Worm (Caenorhabditis elegans) whole organism, L2 larva: Measurements from ENCODE around the gene ncx-10.

ENCODE experiments used
- C34F6.9 ChIP-seq: fragments of 150-350 bp; optimal IDR thresholded peaks from 2 replicates; lab custom pipeline; 2014; ENCODE audit warnings: missing biosample characterization, missing genetic modification characterization
- alr-1 ChIP-seq: fragments of 150-350 bp; optimal IDR thresholded peaks from 2 replicates; lab custom pipeline; 2014; ENCODE audit warnings: missing biosample characterization, missing genetic modification characterization
- blmp-1 ChIP-seq: sonication (generic microtip); optimal IDR thresholded peaks from 2 replicates; lab custom pipeline; 2017; ENCODE audit warnings: missing genetic modification characterization, mild to moderate bottlenecking, missing compliant biosample characterization, antibody characterized with exemption, moderate library complexity; ENCODE audit not compliant: insufficient read depth
- crh-2 ChIP-seq: sonication (generic microtip); optimal IDR thresholded peaks from 2 replicates; lab custom pipeline; 2017; ENCODE audit warnings: missing biosample characterization, missing genetic modification characterization
- fos-1 ChIP-seq: fragments of 150-350 bp; optimal IDR thresholded peaks from 2 replicates; lab custom pipeline; 2014; ENCODE audit warnings: missing biosample characterization, missing genetic modification characterization
- lin-11 ChIP-seq: fragments of 150-350 bp; sonication (generic microtip); optimal IDR thresholded peaks from 2 replicates; lab custom pipeline; 2014; ENCODE audit warnings: missing biosample characterization, missing genetic modification characterization, inconsistent platforms, mixed read lengths
- lin-39 ChIP-seq: fragments of 150-350 bp; optimal IDR thresholded peaks from 2 replicates; lab custom pipeline; 2014; ENCODE audit warnings: missing biosample characterization, missing genetic modification reagents, missing genetic modification characterization
- lsy-2 ChIP-seq, 2 experiments: fragments of 150-350 bp in 1 of 2; sonication (generic microtip) in 1 of 2; optimal IDR thresholded peaks; 2 replicates each; lab custom pipeline; 2014 to 2017; ENCODE audit warnings: missing biosample characterization in 2 of 2, missing genetic modification characterization in 2 of 2
- mdl-1 ChIP-seq, 2 experiments: fragments of 150-350 bp in 1 of 2; sonication (generic microtip) in 1 of 2; optimal IDR thresholded peaks; 2 replicates each; lab custom pipeline; 2017; ENCODE audit warnings: missing biosample characterization in 2 of 2, missing genetic modification characterization in 2 of 2
- nhr-10 ChIP-seq: sonication (generic microtip); optimal IDR thresholded peaks from 2 replicates; lab custom pipeline; 2017; ENCODE audit warnings: missing biosample characterization, missing genetic modification characterization
- nhr-11 ChIP-seq: fragments of 150-350 bp; optimal IDR thresholded peaks from 2 replicates; lab custom pipeline; 2014; ENCODE audit warnings: missing biosample characterization, missing genetic modification characterization
- nhr-12 ChIP-seq: fragments of 150-350 bp; optimal IDR thresholded peaks from 2 replicates; lab custom pipeline; 2014; ENCODE audit warnings: missing biosample characterization, missing genetic modification characterization
- nhr-129 ChIP-seq: fragments of 150-350 bp; optimal IDR thresholded peaks from 2 replicates; lab custom pipeline; 2014; ENCODE audit warnings: missing biosample characterization, missing genetic modification characterization
- sem-4 ChIP-seq: fragments of 150-350 bp; optimal IDR thresholded peaks from 2 replicates; lab custom pipeline; 2014; ENCODE audit warnings: missing biosample characterization, missing genetic modification reagents, missing genetic modification characterization

The ncx-10 gene

ce11 chrV:7893812-7894381, 39.0 kb downstream of the ncx-10 start, which contains the start of gene F40A3.6 (continued):
- TF ChIP-seq blmp-1 (tag; lab: Kevin White, UChicago) (no peak), mdl-1 (tag; optimal IDR thresholded peaks at IDR 0.05; lab: Kevin White, UChicago) (no peak), lin-11 (no peak), sem-4 (tag; lab: Kevin White, UChicago) (peak; percentile 3), alr-1 (tag; lab: Kevin White, UChicago) (no peak)

- TF ChIP-seq nhr-11 (tag; lab: Kevin White, UChicago) (no peak), lsy-2 (tag; optimal IDR thresholded peaks at IDR 0.05; lab: Kevin White, UChicago) (no peak), crh-2 (tag; lab: Kevin White, UChicago) (no peak), lin-39 (tag; lab: Kevin White, UChicago) (no peak)
Observed at ce11 chrV:7891230-7891629, 41.7 kb downstream of the ncx-10 start, which contains the start of gene F40A3.1. TSS of gene F40A3.1 (plus strand) at chrV:7891530.

ce11 chrV:7888036-7888435, 44.9 kb downstream of the ncx-10 start:
- TF ChIP-seq nhr-10 (tag; lab: Kevin White, UChicago) (no peak), fos-1 (tag; lab: Kevin White, UChicago) (peak; percentile 50)

ce11 chrV:7884441-7884840, 48.5 kb downstream of the ncx-10 start:
- TF ChIP-seq nhr-12 (tag; lab: Kevin White, UChicago) (no peak), C34F6.9 (tag; lab: Kevin White, UChicago) (peak; percentile 21), sem-4 (tag; lab: Kevin White, UChicago) (peak; percentile 3), nhr-129 (tag; lab: Kevin White, UChicago) (peak; percentile 19)
